Worm (Caenorhabditis elegans): ENCODE data around the gene morc-1.

ce11 chrIII:5245067-5245466 lies 38.4 kb upstream of the morc-1 start:
- TF ChIP-seq nhr-28 (tag; optimal IDR thresholded peaks at IDR 0.05) (no peak), aly-2 (tag; optimal IDR thresholded peaks at IDR 0.05) (no peak), unc-62 (GFP tag; optimal IDR thresholded peaks at IDR 0.05) (no peak)
